Worm (Caenorhabditis elegans): ENCODE results near the gene tnc-2.
"Not testable (repeated sequence)": the region's sequence is repeated elsewhere in the genome, so short reads cannot be mapped to it uniquely, and the experiment has no call there.

Gene tnc-2

ce11 chrII:10493034-10493433, 26.4 kb downstream of the tnc-2 start, which contains the start of gene ZK666.8:
Gene ZK666.8, minus strand, starts transcription at chrII:10493134.
- not testable (repeated sequence) for TF ChIP-seq B0336.3 (GFP tag; IDR thresholded peaks at IDR 0.05); B0035.1 (tag; optimal IDR thresholded peaks at IDR 0.05); bed-2 (GFP tag; IDR thresholded peaks at IDR 0.05)

DNA sequence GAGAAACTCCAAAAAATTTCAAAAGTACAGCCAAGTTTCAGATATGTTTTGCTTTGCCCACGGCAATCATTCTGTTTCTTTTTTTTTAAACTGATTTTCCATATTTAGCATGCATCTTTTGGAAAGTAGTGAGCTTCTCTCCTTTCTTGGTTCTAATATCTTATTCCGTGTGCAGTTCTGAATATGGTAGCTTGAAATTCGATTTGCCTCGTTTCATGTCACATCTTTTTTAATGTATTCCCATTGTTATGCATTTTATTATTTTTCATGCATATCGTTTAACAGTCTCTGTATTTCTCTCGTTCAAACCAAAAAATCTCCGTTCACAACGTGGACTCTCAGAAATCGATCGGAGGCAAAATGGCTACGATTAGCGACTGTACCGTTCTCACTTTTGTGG, 27.8 kb downstream of the tnc-2 start, which contains the start of gene ZK666.14:
Gene ZK666.14, plus strand, starts transcription at position 301 of the 400 bp plus-strand sequence.
- TF ChIP-seq ccch-3 (GFP tag; optimal IDR thresholded peaks at IDR 0.05) (no peak), let-607 (tag; optimal IDR thresholded peaks at IDR 0.05) (no peak), K12H6.12 (tag; optimal IDR thresholded peaks at IDR 0.05) (no peak), ets-4 (GFP tag; optimal IDR thresholded peaks at IDR 0.05) (no peak), ztf-25 (GFP tag; IDR thresholded peaks at IDR 0.05) (no peak), C17E4.6 (GFP tag; IDR thresholded peaks at IDR 0.05) (no peak), C06A6.2 (GFP tag; conservative IDR thresholded peaks at IDR 0.05) (no peak), rpc-1 (optimal IDR thresholded peaks at IDR 0.05) (no peak), rpc-1 (tag; optimal IDR thresholded peaks at IDR 0.05) (no peak), him-1 (tag; optimal IDR thresholded peaks at IDR 0.05) (no peak), xnd-1 (tag; optimal IDR thresholded peaks at IDR 0.05) (no peak), nfya-1 (tag; optimal IDR thresholded peaks at IDR 0.05; ENCODE audit: borderline replicate concordance, insufficient read depth) (no peak), Y53G8AR.9 (GFP tag; conservative IDR thresholded peaks at IDR 0.05) (no peak), dpl-1 (GFP tag; optimal IDR thresholded peaks at IDR 0.05) (no peak)

ce11 chrII:10495912-10496311, 29.3 kb downstream of the tnc-2 start, which contains the start of gene ZK666.12:
Gene ZK666.12, plus strand, starts transcription at chrII:10496212.
- TF ChIP-seq ztf-26 (tag; optimal IDR thresholded peaks at IDR 0.05) (no peak), let-526 (GFP tag; IDR thresholded peaks at IDR 0.05) (no peak), athp-1 (tag; optimal IDR thresholded peaks at IDR 0.05) (no peak), egrh-3 (GFP tag; IDR thresholded peaks at IDR 0.05) (no peak), nfyb-1 (GFP tag; IDR thresholded peaks at IDR 0.05) (no peak), F22D6.2 (tag; optimal IDR thresholded peaks at IDR 0.05) (no peak), F10E7.11 (tag; optimal IDR thresholded peaks at IDR 0.05) (no peak), hlh-26 (GFP tag; conservative IDR thresholded peaks at IDR 0.05) (no peak), ztf-18 (tag; optimal IDR thresholded peaks at IDR 0.05) (no peak), ztf-28 (GFP tag; IDR thresholded peaks at IDR 0.05) (no peak), chd-7 (tag; optimal IDR thresholded peaks at IDR 0.05) (no peak), sea-2 (GFP tag; IDR thresholded peaks at IDR 0.05) (no peak)

DNA sequence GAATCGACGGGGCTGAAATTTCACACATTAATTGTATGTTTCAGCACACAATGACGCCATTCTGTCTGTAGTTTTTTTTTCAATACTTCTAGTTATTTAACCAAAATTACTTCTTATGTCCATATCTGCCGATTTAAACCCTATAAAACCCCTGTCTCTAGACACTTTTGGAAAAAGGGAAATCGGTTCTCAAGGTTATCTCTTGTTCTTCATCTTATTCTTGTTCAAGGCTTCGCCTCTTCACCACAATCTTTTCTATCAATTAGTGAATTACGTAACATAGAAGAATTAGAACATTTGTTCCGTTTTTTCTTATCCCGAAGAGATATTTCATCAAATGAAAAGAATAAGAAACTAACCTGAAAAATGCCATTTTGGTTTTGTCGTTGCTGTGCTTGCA, 34.0 kb downstream of the tnc-2 start:
- TF ChIP-seq egrh-3 (GFP tag; IDR thresholded peaks at IDR 0.05) = no peak
- TF ChIP-seq attf-6 (GFP tag; IDR thresholded peaks at IDR 0.05) = no peak
- no peak for TF ChIP-seq zfh-2 (GFP tag; conservative IDR thresholded peaks at IDR 0.05)
- TF ChIP-seq nhr-90 (tag; optimal IDR thresholded peaks at IDR 0.05) = no peak
- no peak for TF ChIP-seq ztf-28 (GFP tag; IDR thresholded peaks at IDR 0.05)
- no peak for TF ChIP-seq tbp1 (GFP tag; optimal IDR thresholded peaks at IDR 0.05)
- no peak for TF ChIP-seq xnd-1 (tag; optimal IDR thresholded peaks at IDR 0.05)
- TF ChIP-seq unc-130 (GFP tag; optimal IDR thresholded peaks at IDR 0.05) = no peak
- no peak for TF ChIP-seq F23B12.7 (tag; optimal IDR thresholded peaks at IDR 0.05; ENCODE audit: insufficient read depth)

Measured in whole organism, young adult.